Fruit fly (Drosophila melanogaster) whole organism, prepupa: ENCODE measurements around the gene Iyd.

ENCODE experiments used
- CG11902 ChIP-seq: fragments of 200-800 bp; sonication (Bioruptor generic); optimal IDR thresholded peaks from 3 replicates; lab custom pipeline; 2016; ENCODE audit warnings: missing biosample characterization, missing genetic modification characterization
- CG31627 ChIP-seq: fragments of 200-800 bp; sonication (Bioruptor generic); optimal IDR thresholded peaks from 3 replicates; lab custom pipeline; 2016; ENCODE audit warnings: missing biosample characterization, missing genetic modification characterization
- CG6163 ChIP-seq: fragments of 200-800 bp; sonication (Bioruptor generic); IDR thresholded peaks from 3 replicates; pipeline ENCODE4 v1.3.6; 2022; ENCODE audit warnings: missing biosample characterization, missing genetic modification characterization
- Hr4 ChIP-seq: fragments of 200-800 bp; sonication (Bioruptor generic); optimal IDR thresholded peaks from 3 replicates; lab custom pipeline; 2016; ENCODE audit warnings: missing biosample characterization, missing genetic modification characterization
- dsx ChIP-seq: fragments of 200-800 bp; optimal IDR thresholded peaks from 3 replicates; lab custom pipeline; 2019; ENCODE audit warnings: missing biosample characterization, mild to moderate bottlenecking, missing genetic modification characterization, moderate library complexity; ENCODE audit not compliant: poor library complexity, severe bottlenecking
- esn ChIP-seq: fragments of 200-800 bp; sonication (Bioruptor generic); optimal IDR thresholded peaks from 2 replicates; lab custom pipeline; 2016; ENCODE audit warnings: missing biosample characterization, mild to moderate bottlenecking, missing genetic modification characterization, moderate library complexity
- fd59A ChIP-seq: fragments of 200-800 bp; sonication (Bioruptor generic); optimal IDR thresholded peaks from 2 replicates; lab custom pipeline; 2017; ENCODE audit warnings: missing biosample characterization, mild to moderate bottlenecking, missing genetic modification characterization, missing genetic modification reagents
- lz ChIP-seq: fragments of 200-800 bp; sonication (Bioruptor generic); optimal IDR thresholded peaks from 3 replicates; lab custom pipeline; 2016; ENCODE audit warnings: missing biosample characterization, missing genetic modification characterization
- pdm3 ChIP-seq: fragments of 200-800 bp; sonication (Bioruptor generic); optimal IDR thresholded peaks from 3 replicates; lab custom pipeline; 2016; ENCODE audit warnings: missing biosample characterization, missing genetic modification characterization
- spab ChIP-seq: fragments of 200-800 bp; sonication (Bioruptor generic); optimal IDR thresholded peaks from 2 replicates; lab custom pipeline; 2017; ENCODE audit warnings: missing biosample characterization, mild to moderate bottlenecking, missing genetic modification characterization, missing genetic modification reagents
- topi ChIP-seq: fragments of 200-800 bp; sonication (Bioruptor generic); optimal IDR thresholded peaks from 3 replicates; lab custom pipeline; 2016; ENCODE audit warnings: missing biosample characterization, missing genetic modification characterization

DNA sequence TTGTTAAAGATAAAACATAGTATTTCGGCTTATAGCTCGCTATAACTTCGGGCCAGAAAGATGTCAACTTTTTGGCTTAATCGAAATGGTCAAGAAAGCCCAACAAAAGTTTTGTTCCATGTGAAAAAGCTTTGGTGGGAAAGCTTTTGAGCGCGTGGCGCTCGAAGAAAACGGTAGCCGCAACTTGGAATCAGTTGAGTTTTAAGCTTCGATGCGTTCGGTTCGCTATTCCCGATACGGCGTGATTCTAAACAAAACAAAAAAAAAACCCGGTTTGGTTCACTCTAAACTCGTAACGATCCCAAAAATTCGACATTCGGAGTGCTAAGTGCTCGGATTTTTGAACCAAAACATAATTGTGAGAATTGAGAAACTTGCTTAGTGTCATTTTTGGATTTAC lies 39.8 kb upstream of the Iyd start, which contains the start of gene IRSp53:
- TF ChIP-seq fd59A (no peak), dsx (GFP tag; lab: Kevin White, UChicago) (no peak), CG11902 (no peak), Hr4 (no peak), spab (no peak), esn (GFP tag; lab: Kevin White, UChicago) (no peak), lz (no peak), pdm3 (no peak), CG6163 (GFP tag; lab: Robert Waterston, UW) (no peak), CG31627 (GFP tag; lab: Kevin White, UChicago) (no peak), topi (GFP tag; lab: Kevin White, UChicago) (no peak)
